Worm (Caenorhabditis elegans) whole organism, early embryonic: Measurements from ENCODE around the gene F20E11.17.

Experiments used
- B0310.2 ChIP-seq: sonication (generic microtip); optimal IDR thresholded peaks from 2 replicates; lab custom pipeline; 2016; ENCODE audit warnings: mild to moderate bottlenecking, missing genetic modification characterization, missing compliant biosample characterization
- F13C5.2 ChIP-seq: sonication (generic microtip); optimal IDR thresholded peaks from 2 replicates; lab custom pipeline; 2017; ENCODE audit warnings: mild to moderate bottlenecking, missing genetic modification characterization, inconsistent platforms, missing compliant biosample characterization
- aly-1 ChIP-seq: sonication (generic microtip); optimal IDR thresholded peaks from 2 replicates; lab custom pipeline; 2016; ENCODE audit warnings: missing genetic modification characterization, missing compliant biosample characterization
- ama-1 ChIP-seq: fragments of 150-350 bp; optimal IDR thresholded peaks from 2 replicates; lab custom pipeline; 2014
- ceh-13 ChIP-seq: fragments of 200-800 bp; sonication (Bioruptor generic); optimal IDR thresholded peaks from 2 replicates; lab custom pipeline; 2018; ENCODE audit warnings: mild to moderate bottlenecking, missing genetic modification characterization, missing compliant biosample characterization
- ceh-36 ChIP-seq: sonication (generic microtip); optimal IDR thresholded peaks from 2 replicates; lab custom pipeline; 2016; ENCODE audit warnings: missing genetic modification characterization, inconsistent platforms, missing compliant biosample characterization
- ets-7 ChIP-seq: sonication (generic microtip); optimal IDR thresholded peaks from 2 replicates; lab custom pipeline; 2016; ENCODE audit warnings: missing genotype, missing genetic modification characterization, missing compliant biosample characterization
- flt-1 ChIP-seq: fragments of 200-800 bp; sonication (Bioruptor generic); IDR thresholded peaks from 2 replicates; pipeline ENCODE4 v1.3.6; 2022; ENCODE audit warnings: missing genetic modification characterization, missing compliant biosample characterization
- hmbx-1 ChIP-seq: sonication (generic microtip); optimal IDR thresholded peaks from 2 replicates; lab custom pipeline; 2016; ENCODE audit warnings: mild to moderate bottlenecking, missing genetic modification characterization, missing compliant biosample characterization
- hmg-4 ChIP-seq: fragments of 200-800 bp; sonication (Bioruptor generic); optimal IDR thresholded peaks from 2 replicates; lab custom pipeline; 2018; ENCODE audit warnings: mild to moderate bottlenecking, missing genetic modification characterization, missing compliant biosample characterization
- hnd-1 ChIP-seq: sonication (generic microtip); optimal IDR thresholded peaks from 2 replicates; lab custom pipeline; 2016; ENCODE audit warnings: missing genetic modification characterization, missing compliant biosample characterization
- pes-1 ChIP-seq: fragments of 200-800 bp; sonication (Bioruptor generic); IDR thresholded peaks from 2 replicates; pipeline ENCODE4 v1.3.6; 2022; ENCODE audit warnings: missing genetic modification reagents, missing genetic modification characterization, missing compliant biosample characterization
- scrt-1 ChIP-seq: fragments of 200-800 bp; sonication (Bioruptor generic); IDR thresholded peaks from 2 replicates; pipeline ENCODE4 v1.3.6; 2022; ENCODE audit warnings: missing genetic modification characterization, missing compliant biosample characterization
- sea-1 ChIP-seq: fragments of 200-800 bp; sonication (Bioruptor generic); conservative IDR thresholded peaks from 2 replicates; pipeline ENCODE4 v1.3.6; 2022; ENCODE audit warnings: missing genetic modification characterization, missing compliant biosample characterization
- tbx-11 ChIP-seq: fragments of 200-800 bp; sonication (Bioruptor generic); IDR thresholded peaks from 2 replicates; pipeline ENCODE4 v1.3.6; 2022; ENCODE audit warnings: missing genetic modification characterization, missing compliant biosample characterization
- tbx-37 ChIP-seq: fragments of 200-800 bp; sonication (Bioruptor generic); conservative IDR thresholded peaks from 2 replicates; pipeline ENCODE4 v1.3.6; 2022; ENCODE audit warnings: missing genetic modification reagents, missing genetic modification characterization, missing compliant biosample characterization
- tra-4 ChIP-seq: sonication (generic microtip); optimal IDR thresholded peaks from 2 replicates; lab custom pipeline; 2017; ENCODE audit warnings: missing genetic modification characterization, missing compliant biosample characterization

The F20E11.17 gene

DNA sequence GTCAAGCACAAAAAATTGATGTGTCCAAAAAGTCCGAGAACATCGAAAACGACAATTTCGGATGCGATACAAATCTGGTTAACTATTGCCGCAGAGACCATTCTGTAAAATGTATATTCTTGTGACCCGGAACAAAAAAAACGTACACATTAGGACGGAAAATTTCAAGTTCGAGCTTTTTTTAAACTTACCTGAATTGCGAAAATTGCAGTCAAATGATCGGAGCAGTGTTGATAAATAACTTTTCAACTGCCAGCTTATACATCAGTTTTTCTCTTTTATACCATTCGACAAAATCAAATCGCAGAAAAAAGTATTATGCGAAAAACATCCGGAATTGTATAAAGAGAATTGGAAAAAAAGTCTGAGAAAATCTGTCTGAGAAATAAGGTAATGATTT is 30.8 kb downstream of the F20E11.17 start, which contains the start of gene srsx-2:
Gene srsx-2, minus strand, starts transcription at position 101 of the 400 bp plus-strand sequence.
- no peak for TF ChIP-seq hmbx-1 (tag; lab: Kevin White, UChicago)

DNA sequence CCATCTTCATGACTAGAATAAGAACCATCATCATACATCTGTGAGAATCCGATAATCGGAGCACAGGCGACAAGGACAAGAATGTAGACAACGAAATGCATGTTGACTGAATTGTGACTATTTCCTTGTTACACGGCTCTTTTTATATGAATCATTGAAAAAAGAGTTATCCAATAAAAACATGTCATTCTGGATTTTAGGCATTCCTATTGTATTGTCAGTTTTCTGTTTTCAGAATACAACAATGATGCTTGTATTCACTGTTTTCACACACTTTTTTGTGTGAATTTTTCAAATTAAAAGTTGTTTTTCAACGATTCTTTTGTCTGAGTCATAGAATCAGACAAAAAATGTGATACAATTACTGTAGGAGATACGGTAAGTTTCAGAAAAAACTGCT is 32.6 kb downstream of the F20E11.17 start, which contains the start of gene F20E11.18:
Gene F20E11.18, minus strand, starts transcription at position 101 of the 400 bp plus-strand sequence.
- TF ChIP-seq ets-7 (tag; lab: Kevin White, UChicago), result no peak
- TF ChIP-seq hmbx-1 (tag; lab: Kevin White, UChicago), result no peak
- TF ChIP-seq ceh-13, result no peak
- TF ChIP-seq flt-1 (GFP tag; lab: Robert Waterston, UW), result no peak
- TF ChIP-seq tbx-37 (GFP tag; lab: Robert Waterston, UW), result no peak
- TF ChIP-seq aly-1, result no peak
- TF ChIP-seq B0310.2 (tag; lab: Kevin White, UChicago), result no peak
- no peak for TF ChIP-seq ama-1 (lab: Kevin White, UChicago)
- no peak for TF ChIP-seq hnd-1
- TF ChIP-seq tbx-11 (GFP tag; lab: Robert Waterston, UW), result no peak
- TF ChIP-seq tra-4 (tag; lab: Kevin White, UChicago), result no peak

DNA sequence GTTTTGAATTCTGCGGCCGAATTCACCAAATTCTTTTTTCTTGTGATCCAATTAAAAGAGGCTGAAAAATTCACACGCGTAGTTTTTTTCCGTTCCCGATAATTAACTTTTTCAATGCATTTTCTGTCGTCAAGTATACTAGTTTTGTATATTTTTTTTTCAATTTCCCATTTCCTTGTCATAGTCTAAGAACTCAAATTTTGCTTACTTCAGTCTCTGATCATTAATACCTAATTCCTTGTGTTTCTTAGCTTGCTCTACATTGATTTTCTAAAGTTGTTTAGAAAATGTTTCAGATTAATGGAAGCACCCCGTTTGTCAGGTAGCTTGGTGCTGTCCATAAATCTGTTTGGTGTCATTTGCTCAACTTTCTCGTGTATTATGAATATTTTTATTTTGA is 38.2 kb downstream of the F20E11.17 start, which contains the start of gene srbc-27:
Gene srbc-27, plus strand, starts transcription at position 301 of the 400 bp plus-strand sequence.
- TF ChIP-seq pes-1 (GFP tag; lab: Robert Waterston, UW) (no peak), F13C5.2 (tag; lab: Kevin White, UChicago) (no peak), ets-7 (tag; lab: Kevin White, UChicago) (no peak), hmg-4 (GFP tag; lab: Kevin White, UChicago) (no peak), scrt-1 (GFP tag; lab: Robert Waterston, UW) (no peak), aly-1 (no peak), sea-1 (GFP tag; lab: Robert Waterston, UW) (no peak), B0310.2 (tag; lab: Kevin White, UChicago) (no peak), flt-1 (GFP tag; lab: Robert Waterston, UW) (no peak), tbx-37 (GFP tag; lab: Robert Waterston, UW) (no peak), ceh-36 (tag; lab: Kevin White, UChicago) (no peak), ceh-13 (no peak), ama-1 (lab: Kevin White, UChicago) (no peak), tbx-11 (GFP tag; lab: Robert Waterston, UW) (no peak)

DNA sequence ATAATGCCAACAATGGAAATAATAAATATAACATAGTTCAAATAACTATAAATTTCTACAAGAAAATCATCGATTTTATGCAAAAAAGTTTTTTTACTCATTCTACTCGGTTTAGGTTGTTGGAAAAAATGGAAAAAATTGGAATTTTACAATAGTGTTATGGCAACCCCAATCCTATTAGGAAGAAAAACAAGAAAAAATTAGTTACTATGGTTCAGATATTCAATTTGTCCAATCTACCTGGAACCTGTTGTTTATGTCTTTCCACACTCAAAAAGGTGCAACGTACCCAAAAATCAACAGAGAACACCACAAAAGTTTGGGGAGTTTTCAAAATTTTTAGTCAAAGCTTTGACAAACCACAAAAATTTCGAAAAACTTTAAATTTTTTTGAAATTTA is 39.0 kb downstream of the F20E11.17 start, which contains the start of gene T27C5.10:
Gene T27C5.10, minus strand, starts transcription at position 101 of the 400 bp plus-strand sequence.
- no peak for TF ChIP-seq scrt-1 (GFP tag; lab: Robert Waterston, UW)
- TF ChIP-seq flt-1 (GFP tag; lab: Robert Waterston, UW), result no peak
- TF ChIP-seq tra-4 (tag; lab: Kevin White, UChicago), result no peak
- no peak for TF ChIP-seq hnd-1
- TF ChIP-seq hmbx-1 (tag; lab: Kevin White, UChicago), result no peak
- TF ChIP-seq tbx-37 (GFP tag; lab: Robert Waterston, UW), result no peak
- TF ChIP-seq ceh-36 (tag; lab: Kevin White, UChicago), result no peak
- no peak for TF ChIP-seq ama-1 (lab: Kevin White, UChicago)
- TF ChIP-seq ets-7 (tag; lab: Kevin White, UChicago), result no peak
- TF ChIP-seq aly-1, result no peak
- no peak for TF ChIP-seq B0310.2 (tag; lab: Kevin White, UChicago)
- TF ChIP-seq hmg-4 (GFP tag; lab: Kevin White, UChicago), result no peak
- no peak for TF ChIP-seq tbx-11 (GFP tag; lab: Robert Waterston, UW)
- no peak for TF ChIP-seq F13C5.2 (tag; lab: Kevin White, UChicago)

DNA sequence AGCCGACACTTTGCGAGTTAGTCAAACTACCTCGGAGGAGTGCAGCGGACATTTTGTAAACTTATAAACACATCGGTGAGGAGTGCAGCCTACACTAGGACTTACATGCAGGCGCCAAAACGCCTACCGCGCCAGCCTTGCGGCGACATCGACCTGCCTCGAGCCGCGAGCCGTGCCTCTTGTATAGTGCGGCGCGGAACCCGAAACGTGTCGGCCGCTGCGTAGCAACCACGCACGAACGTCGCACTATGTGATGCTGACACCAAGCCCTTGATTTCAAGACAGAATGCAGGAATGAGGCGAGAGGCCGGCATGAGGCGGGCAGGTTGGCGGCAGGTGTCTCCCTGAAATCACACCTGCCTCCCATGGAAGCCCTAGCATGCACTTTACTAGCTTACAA is 39.8 kb downstream of the F20E11.17 start:
- no peak for TF ChIP-seq pes-1 (GFP tag; lab: Robert Waterston, UW)
- TF ChIP-seq ets-7 (tag; lab: Kevin White, UChicago), result no peak
- TF ChIP-seq ceh-13, result no peak
- no peak for TF ChIP-seq hnd-1
- no peak for TF ChIP-seq aly-1
